Fruit fly (Drosophila melanogaster) Kc167 (cell line): ENCODE data around the gene TwdlY.

Source experiments
- Myc ChIP-seq: fragments of >200 bp; optimal IDR thresholded peaks from 2 replicates; lab custom pipeline; 2017; ENCODE audit warnings: missing external identifiers
- Sin3A ChIP-seq: fragments of >200 bp; optimal IDR thresholded peaks from 2 replicates; lab custom pipeline; 2018; ENCODE audit warnings: missing external identifiers
- h ChIP-seq: fragments of >200 bp; optimal IDR thresholded peaks from 3 replicates; lab custom pipeline; 2018; ENCODE audit warnings: missing external identifiers
- insv ChIP-seq: fragments of >200 bp; optimal IDR thresholded peaks from 3 replicates; lab custom pipeline; 2018; ENCODE audit warnings: missing external identifiers
- psq ChIP-seq: fragments of >200 bp; optimal IDR thresholded peaks from 2 replicates; lab custom pipeline; 2017; ENCODE audit warnings: missing external identifiers
- ttk ChIP-seq: sonication (Bioruptor generic); optimal IDR thresholded peaks from 2 replicates; lab custom pipeline; 2017; ENCODE audit warnings: missing external identifiers

TwdlY gene

dm6 chrX:16778138-16778672 is 43.5 kb downstream of the TwdlY start:
- TF ChIP-seq ttk (lab: Kevin White, UChicago) (no peak), psq (lab: Kevin White, UChicago) (no peak), Sin3A (lab: Kevin White, UChicago) (no peak), insv (no peak), Myc (lab: Kevin White, UChicago) (no peak), h (lab: Kevin White, UChicago) (no peak)

dm6 chrX:16780244-16780643 is 45.5 kb downstream of the TwdlY start:
- TF ChIP-seq h (lab: Kevin White, UChicago) (no peak), psq (lab: Kevin White, UChicago) (no peak), insv (no peak), ttk (lab: Kevin White, UChicago) (no peak), Sin3A (lab: Kevin White, UChicago) (no peak), Myc (lab: Kevin White, UChicago) (no peak)

- no peak for TF ChIP-seq ttk (lab: Kevin White, UChicago)
- TF ChIP-seq h (lab: Kevin White, UChicago): no peak
- TF ChIP-seq insv: no peak
- TF ChIP-seq psq (lab: Kevin White, UChicago): no peak
- no peak for TF ChIP-seq Sin3A (lab: Kevin White, UChicago)
- TF ChIP-seq Myc (lab: Kevin White, UChicago): no peak
Observed at dm6 chrX:16781055-16781454, 46.3 kb downstream of the TwdlY start.

- TF ChIP-seq h (lab: Kevin White, UChicago) (no peak), Sin3A (lab: Kevin White, UChicago) (no peak), Myc (lab: Kevin White, UChicago) (no peak), ttk (lab: Kevin White, UChicago) (no peak), insv (no peak), psq (lab: Kevin White, UChicago) (no peak)
Observed at dm6 chrX:16782175-16782916, 47.6 kb downstream of the TwdlY start.

- TF ChIP-seq psq (lab: Kevin White, UChicago): no peak
- TF ChIP-seq Sin3A (lab: Kevin White, UChicago): no peak
- TF ChIP-seq insv: no peak
- no peak for TF ChIP-seq h (lab: Kevin White, UChicago)
- TF ChIP-seq Myc (lab: Kevin White, UChicago): no peak
- TF ChIP-seq ttk (lab: Kevin White, UChicago): no peak
Observed at dm6 chrX:16783141-16783715, 48.5 kb downstream of the TwdlY start, which contains the start of gene if. Gene if, minus strand, starts transcription at chrX:16783434.

dm6 chrX:16783743-16784142 is 49.0 kb downstream of the TwdlY start, which contains the start of gene mRpL22:
Gene mRpL22, plus strand, starts transcription at chrX:16783933.
- no peak for TF ChIP-seq insv
- no peak for TF ChIP-seq h (lab: Kevin White, UChicago)
- no peak for TF ChIP-seq Myc (lab: Kevin White, UChicago)
- TF ChIP-seq Sin3A (lab: Kevin White, UChicago): no peak
- TF ChIP-seq psq (lab: Kevin White, UChicago): no peak
- no peak for TF ChIP-seq ttk (lab: Kevin White, UChicago)
